Worm (Caenorhabditis elegans): Measurements from ENCODE around the gene fbf-1.

Gene fbf-1

DNA sequence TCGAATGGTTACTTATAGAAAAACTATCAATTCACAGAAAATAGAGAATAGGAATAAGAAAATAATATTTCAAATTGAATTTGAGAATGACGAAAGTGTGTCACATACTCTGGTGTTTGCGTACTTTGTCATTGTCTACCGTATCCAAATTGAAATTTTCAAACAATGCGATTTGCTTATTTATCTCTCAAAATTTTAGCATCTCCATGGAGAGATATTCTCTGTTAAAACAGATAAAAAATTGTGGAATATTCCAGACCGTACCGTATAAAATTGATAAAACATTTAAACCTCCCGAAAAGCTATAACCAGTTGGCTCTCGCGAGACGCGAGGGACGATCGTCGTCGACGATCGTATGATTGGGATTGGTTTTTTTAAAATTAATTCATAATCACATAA is at the start of gene fbf-1:
TSS of gene fbf-1 (minus strand) at position 101 of the 400 bp plus-strand sequence.
- TF ChIP-seq unc-42 (tag; optimal IDR thresholded peaks at IDR 0.05) (no peak), ahr-1 (tag; optimal IDR thresholded peaks at IDR 0.05) (no peak), ceh-19 (GFP tag; optimal IDR thresholded peaks at IDR 0.05) (no peak), gmeb-2 (tag; optimal IDR thresholded peaks at IDR 0.05) (no peak), unc-55 (GFP tag; optimal IDR thresholded peaks at IDR 0.05) (no peak), ceh-9 (tag; optimal IDR thresholded peaks at IDR 0.05) (no peak), dmd-4 (tag; optimal IDR thresholded peaks at IDR 0.05; ENCODE audit: borderline replicate concordance) (no peak), pha-4 (tag; optimal IDR thresholded peaks at IDR 0.05) (no peak), K09A11.1 (tag; optimal IDR thresholded peaks at IDR 0.05; ENCODE audit: insufficient read depth) (no peak), ceh-34 (tag; optimal IDR thresholded peaks at IDR 0.05) (no peak), hlh-15 (tag; optimal IDR thresholded peaks at IDR 0.05) (no peak), elt-2 (tag; optimal IDR thresholded peaks at IDR 0.05) (no peak), unc-86 (tag; optimal IDR thresholded peaks at IDR 0.05) (no peak), nhr-11 (tag; optimal IDR thresholded peaks at IDR 0.05) (no peak), pros-1 (tag; optimal IDR thresholded peaks at IDR 0.05) (no peak), ceh-24 (tag; optimal IDR thresholded peaks at IDR 0.05) (no peak), ceh-45 (GFP tag; IDR thresholded peaks at IDR 0.05) (no peak)

DNA sequence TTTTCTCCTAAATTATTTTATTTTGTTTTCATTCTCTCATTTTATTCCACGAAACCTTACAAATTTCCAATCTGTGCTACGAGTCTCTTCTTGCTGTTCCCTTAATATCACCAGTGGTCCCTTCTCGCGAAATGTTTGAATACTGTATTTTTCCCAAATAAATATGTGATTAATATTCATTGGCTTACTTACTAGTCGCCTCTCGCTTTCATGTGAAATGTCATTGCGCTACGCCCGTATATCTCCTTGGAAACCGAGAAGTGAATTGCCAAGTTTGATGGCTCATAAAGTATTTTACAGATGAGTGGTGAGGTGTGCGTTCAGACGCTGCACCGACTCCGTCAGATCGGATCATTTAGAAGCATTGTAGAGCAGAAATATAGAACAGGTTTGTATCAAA is 44.6 kb upstream of the fbf-1 start, which contains the start of gene rars-2:
TSS of gene rars-2 (plus strand) at position 301 of the 400 bp plus-strand sequence.
- no peak for TF ChIP-seq nfya-1 (tag; optimal IDR thresholded peaks at IDR 0.05)

DNA sequence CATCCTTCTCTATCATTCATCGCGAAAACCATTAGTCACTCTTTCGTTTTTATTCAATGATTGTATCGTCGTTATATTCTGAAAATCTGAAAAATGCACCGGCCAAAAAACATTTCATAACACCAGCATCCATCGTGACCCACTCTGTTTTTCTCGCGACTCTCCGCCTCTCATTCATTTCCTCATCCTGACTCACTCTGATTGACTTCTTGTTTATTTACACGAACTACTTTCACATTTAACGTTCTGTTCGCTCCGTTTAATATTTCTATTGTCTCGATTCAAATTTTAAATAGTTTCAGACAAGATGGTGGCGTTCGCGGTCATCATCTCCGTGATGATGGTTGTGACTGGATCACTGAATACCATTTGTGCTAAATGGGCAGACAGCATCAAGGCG is 42.9 kb upstream of the fbf-1 start, which contains the start of gene C29H12.2:
TSS of gene C29H12.2 (plus strand) at position 297 of the 400 bp plus-strand sequence.
- TF ChIP-seq ceh-34 (tag; optimal IDR thresholded peaks at IDR 0.05) (no peak), pqm-1 (tag; optimal IDR thresholded peaks at IDR 0.05) (no peak), sox-4 (tag; optimal IDR thresholded peaks at IDR 0.05) (no peak), unc-3 (GFP tag; conservative IDR thresholded peaks at IDR 0.05) (no peak), unc-3 (tag; optimal IDR thresholded peaks at IDR 0.05) (no peak), tbx-7 (tag; optimal IDR thresholded peaks at IDR 0.05) (no peak), pax-1 (tag; optimal IDR thresholded peaks at IDR 0.05) (no peak), pag-3 (tag; optimal IDR thresholded peaks at IDR 0.05; ENCODE audit: borderline replicate concordance) (no peak), ama-1 (optimal IDR thresholded peaks at IDR 0.05) (no peak), lin-11 (tag; optimal IDR thresholded peaks at IDR 0.05) (no peak), fkh-6 (tag; optimal IDR thresholded peaks at IDR 0.05) (no peak), sdc-2 (tag; optimal IDR thresholded peaks at IDR 0.05) (no peak), hlh-6 (tag; optimal IDR thresholded peaks at IDR 0.05) (no peak), unc-86 (tag; optimal IDR thresholded peaks at IDR 0.05) (no peak), unc-55 (GFP tag; optimal IDR thresholded peaks at IDR 0.05) (no peak), dmd-4 (tag; optimal IDR thresholded peaks at IDR 0.05; ENCODE audit: borderline replicate concordance) (no peak), ttx-3 (tag; optimal IDR thresholded peaks at IDR 0.05) (no peak)

DNA sequence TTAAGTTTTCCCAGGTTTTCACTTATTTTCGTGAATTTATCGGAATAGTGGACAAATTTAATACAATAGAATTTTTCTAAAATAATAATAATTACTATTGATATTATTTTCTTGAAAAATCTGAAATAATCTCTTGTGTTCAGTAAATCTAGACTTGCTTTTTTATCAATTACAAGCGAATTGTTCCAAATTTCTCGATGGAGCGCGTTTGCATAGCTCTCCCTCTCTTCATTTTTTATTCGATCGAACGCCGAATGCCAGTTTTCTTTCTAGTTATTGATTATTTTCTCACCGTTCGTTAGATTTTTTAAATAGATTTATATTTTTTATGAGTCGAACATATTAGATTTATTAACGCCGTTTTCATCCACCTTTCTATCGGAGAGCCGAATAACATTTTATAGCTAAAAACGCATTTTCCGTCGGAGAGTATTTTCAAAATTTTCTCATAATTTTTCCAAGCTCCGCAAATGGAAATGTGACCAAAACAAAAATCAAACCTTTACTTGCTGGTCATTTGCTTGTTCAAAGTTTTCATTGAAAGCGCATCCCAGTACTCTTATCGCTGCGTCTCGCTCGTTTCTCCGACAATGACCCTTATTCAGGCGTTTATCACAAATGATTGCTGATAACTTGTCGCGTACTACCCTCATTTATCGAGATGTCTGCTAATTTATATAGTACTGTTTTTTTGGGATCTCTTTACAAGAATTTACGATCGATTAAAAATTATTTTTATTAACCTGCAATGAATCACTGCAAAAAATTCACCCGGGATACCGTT is 42.2 kb upstream of the fbf-1 start:
- TF ChIP-seq sox-4 (tag; optimal IDR thresholded peaks at IDR 0.05) (no peak), ahr-1 (tag; optimal IDR thresholded peaks at IDR 0.05) (no peak), ttx-3 (tag; optimal IDR thresholded peaks at IDR 0.05) (no peak), Y22D7AL.16 (tag; optimal IDR thresholded peaks at IDR 0.05) (no peak), sdc-2 (tag; optimal IDR thresholded peaks at IDR 0.05) (no peak), elt-2 (tag; optimal IDR thresholded peaks at IDR 0.05) (peak; percentile 83)

DNA sequence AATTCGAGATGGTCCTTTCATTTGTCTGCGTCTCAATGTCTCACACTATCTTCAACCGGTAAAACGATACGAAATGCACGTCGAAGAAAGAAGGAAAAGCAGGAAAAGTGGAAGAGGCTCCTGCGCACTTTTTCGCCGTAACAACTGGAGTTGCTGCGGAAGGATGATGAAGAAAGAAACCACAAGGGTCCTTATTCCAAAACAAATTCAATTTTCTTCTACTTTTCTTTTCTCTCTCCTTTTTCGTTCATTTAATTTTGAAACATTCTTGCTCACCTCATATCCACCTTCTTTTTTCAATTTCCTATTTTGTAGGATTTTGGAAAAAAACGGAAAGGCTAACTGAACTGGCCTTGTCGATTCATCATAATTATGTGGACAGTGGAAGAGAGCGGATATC is 39.9 kb upstream of the fbf-1 start:
- no peak for TF ChIP-seq F13H6.1 (tag; optimal IDR thresholded peaks at IDR 0.05)
- TF ChIP-seq ama-1 (optimal IDR thresholded peaks at IDR 0.05), result no peak
- peak; percentile 30 for TF ChIP-seq ceh-19 (GFP tag; optimal IDR thresholded peaks at IDR 0.05)
- TF ChIP-seq ceh-34 (tag; optimal IDR thresholded peaks at IDR 0.05), result peak; percentile 77
- no peak for TF ChIP-seq hlh-13 (GFP tag; optimal IDR thresholded peaks at IDR 0.05)
- no peak for TF ChIP-seq ceh-22 (tag; optimal IDR thresholded peaks at IDR 0.05)
- peak; percentile 95 for TF ChIP-seq unc-42 (tag; optimal IDR thresholded peaks at IDR 0.05)
- no peak for TF ChIP-seq hlh-30 (tag; optimal IDR thresholded peaks at IDR 0.05; ENCODE audit: insufficient read depth)
- TF ChIP-seq ceh-18 (tag; optimal IDR thresholded peaks at IDR 0.05), result no peak
- TF ChIP-seq ceh-31 (tag; optimal IDR thresholded peaks at IDR 0.05), result peak; percentile 18
- TF ChIP-seq sox-2 (GFP tag; IDR thresholded peaks at IDR 0.05), result no peak
- TF ChIP-seq fkh-6 (tag; optimal IDR thresholded peaks at IDR 0.05), result no peak
- TF ChIP-seq tbx-7 (tag; optimal IDR thresholded peaks at IDR 0.05), result no peak
- TF ChIP-seq elt-2 (tag; optimal IDR thresholded peaks at IDR 0.05), result no peak

All from whole organism, late embryonic.